Worm (Caenorhabditis elegans): ENCODE measurements around the gene snx-13.
A peak's percentile ranks its signal among the peaks of the same experiment; 100 is the strongest.

Gene snx-13

ce11 chrIV:17131035-17131595 lies 43.9 kb upstream of the snx-13 start, which contains the start of the genes Y116A8C.37 and Y116A8C.38:
Y116A8C.37 (minus strand) TSS chrIV:17131135.
Y116A8C.38 (plus strand) TSS chrIV:17131545.
- TF ChIP-seq eor-1 (tag; optimal IDR thresholded peaks at IDR 0.05) (no peak), pqm-1 (tag; optimal IDR thresholded peaks at IDR 0.05) (no peak), elt-3 (tag; optimal IDR thresholded peaks at IDR 0.05) (no peak)

- TF ChIP-seq nhr-11 (tag; optimal IDR thresholded peaks at IDR 0.05) = no peak
- no peak for TF ChIP-seq hmg-11 (tag; optimal IDR thresholded peaks at IDR 0.05)
- no peak for TF ChIP-seq skn-1 (tag; optimal IDR thresholded peaks at IDR 0.05)
- TF ChIP-seq mml-1 (tag; optimal IDR thresholded peaks at IDR 0.05) = no peak
- no peak for TF ChIP-seq pqm-1 (tag; optimal IDR thresholded peaks at IDR 0.05)
- no peak for TF ChIP-seq nhr-23 (tag; optimal IDR thresholded peaks at IDR 0.05)
- TF ChIP-seq nfya-1 (tag; optimal IDR thresholded peaks at IDR 0.05; ENCODE audit: insufficient read depth) = no peak
- no peak for TF ChIP-seq nhr-25 (tag; optimal IDR thresholded peaks at IDR 0.05)
- TF ChIP-seq ZK546.5 (tag; optimal IDR thresholded peaks at IDR 0.05) = no peak
- no peak for TF ChIP-seq nhr-28 (tag; optimal IDR thresholded peaks at IDR 0.05)
- no peak for TF ChIP-seq elt-3 (tag; optimal IDR thresholded peaks at IDR 0.05)
- TF ChIP-seq ceh-82 (tag; optimal IDR thresholded peaks at IDR 0.05) = no peak
- TF ChIP-seq lin-39 (tag; optimal IDR thresholded peaks at IDR 0.05) = no peak
- no peak for TF ChIP-seq ceh-28 (tag; optimal IDR thresholded peaks at IDR 0.05)
- no peak for TF ChIP-seq sea-2 (GFP tag; optimal IDR thresholded peaks at IDR 0.05)
- no peak for TF ChIP-seq R02D3.7 (tag; optimal IDR thresholded peaks at IDR 0.05)
- no peak for TF ChIP-seq fos-1 (tag; optimal IDR thresholded peaks at IDR 0.05)
Measured at ce11 chrIV:17126512-17126911, 39.3 kb upstream of the snx-13 start.

ce11 chrIV:17125967-17126366 lies 38.7 kb upstream of the snx-13 start:
- TF ChIP-seq unc-39 (tag; optimal IDR thresholded peaks at IDR 0.05) = no peak
- no peak for TF ChIP-seq egl-27 (tag; optimal IDR thresholded peaks at IDR 0.05)
- no peak for TF ChIP-seq lin-15B (tag; optimal IDR thresholded peaks at IDR 0.05)
- no peak for TF ChIP-seq daf-12 (tag; optimal IDR thresholded peaks at IDR 0.05)
- TF ChIP-seq zag-1 (tag; optimal IDR thresholded peaks at IDR 0.05) = no peak
- no peak for TF ChIP-seq nhr-67 (tag; optimal IDR thresholded peaks at IDR 0.05)
- TF ChIP-seq lsy-12 (tag; optimal IDR thresholded peaks at IDR 0.05) = no peak
- no peak for TF ChIP-seq nhr-11 (tag; optimal IDR thresholded peaks at IDR 0.05)
- TF ChIP-seq hmg-11 (tag; optimal IDR thresholded peaks at IDR 0.05) = no peak
- no peak for TF ChIP-seq pha-4 (tag; optimal IDR thresholded peaks at IDR 0.05)
- TF ChIP-seq elt-2 (tag; optimal IDR thresholded peaks at IDR 0.05) = no peak
- no peak for TF ChIP-seq fos-1 (tag; optimal IDR thresholded peaks at IDR 0.05)
- no peak for TF ChIP-seq nhr-237 (tag; optimal IDR thresholded peaks at IDR 0.05)
- no peak for TF ChIP-seq ZK546.5 (tag; optimal IDR thresholded peaks at IDR 0.05)

- TF ChIP-seq unc-39 (tag; optimal IDR thresholded peaks at IDR 0.05) (no peak), snpc-4 (tag; optimal IDR thresholded peaks at IDR 0.05) (no peak), nfya-1 (tag; optimal IDR thresholded peaks at IDR 0.05; ENCODE audit: insufficient read depth) (peak; percentile 24), elt-2 (tag; optimal IDR thresholded peaks at IDR 0.05) (no peak)
Measured at ce11 chrIV:17121058-17121773, 34.0 kb upstream of the snx-13 start.

ce11 chrIV:17118987-17119732 lies 31.9 kb upstream of the snx-13 start, which contains the start of gene itsn-1:
itsn-1 (plus strand) TSS chrIV:17119682.
- TF ChIP-seq hmg-11 (tag; optimal IDR thresholded peaks at IDR 0.05) (peak; percentile 22), R02D3.7 (tag; optimal IDR thresholded peaks at IDR 0.05) (no peak), ama-1 (optimal IDR thresholded peaks at IDR 0.05) (peak; percentile 19), pha-4 (tag; optimal IDR thresholded peaks at IDR 0.05) (no peak), nhr-77 (tag; optimal IDR thresholded peaks at IDR 0.05) (no peak)
